Fruit fly (Drosophila melanogaster) Kc167 (cell line): ENCODE results near the gene Ubr1.

Experiments used
- Myc ChIP-seq: fragments of >200 bp; optimal IDR thresholded peaks from 2 replicates; lab custom pipeline; 2017; ENCODE audit warnings: missing external identifiers
- Sin3A ChIP-seq: fragments of >200 bp; optimal IDR thresholded peaks from 2 replicates; lab custom pipeline; 2018; ENCODE audit warnings: missing external identifiers
- h ChIP-seq: fragments of >200 bp; optimal IDR thresholded peaks from 3 replicates; lab custom pipeline; 2018; ENCODE audit warnings: missing external identifiers
- insv ChIP-seq: fragments of >200 bp; optimal IDR thresholded peaks from 3 replicates; lab custom pipeline; 2018; ENCODE audit warnings: missing external identifiers
- psq ChIP-seq: fragments of >200 bp; optimal IDR thresholded peaks from 2 replicates; lab custom pipeline; 2017; ENCODE audit warnings: missing external identifiers
- ttk ChIP-seq: sonication (Bioruptor generic); optimal IDR thresholded peaks from 2 replicates; lab custom pipeline; 2017; ENCODE audit warnings: missing external identifiers

Gene Ubr1

dm6 chrX:16936689-16937088 is 31.8 kb downstream of the Ubr1 start:
- no peak for TF ChIP-seq insv
- no peak for TF ChIP-seq ttk (lab: Kevin White, UChicago)
- no peak for TF ChIP-seq h (lab: Kevin White, UChicago)
- TF ChIP-seq psq (lab: Kevin White, UChicago), result no peak
- no peak for TF ChIP-seq Sin3A (lab: Kevin White, UChicago)
- TF ChIP-seq Myc (lab: Kevin White, UChicago), result no peak

dm6 chrX:16934430-16934829 is 34.0 kb downstream of the Ubr1 start:
- TF ChIP-seq Myc (lab: Kevin White, UChicago) (no peak), h (lab: Kevin White, UChicago) (no peak), Sin3A (lab: Kevin White, UChicago) (no peak)

dm6 chrX:16932820-16933386 is 35.6 kb downstream of the Ubr1 start:
- TF ChIP-seq Myc (lab: Kevin White, UChicago) (no peak), Sin3A (lab: Kevin White, UChicago) (no peak), ttk (lab: Kevin White, UChicago) (no peak), insv (no peak), h (lab: Kevin White, UChicago) (no peak), psq (lab: Kevin White, UChicago) (no peak)

dm6 chrX:16931994-16932819 is 36.3 kb downstream of the Ubr1 start:
- TF ChIP-seq h (lab: Kevin White, UChicago), result no peak
- TF ChIP-seq psq (lab: Kevin White, UChicago), result no peak
- no peak for TF ChIP-seq Myc (lab: Kevin White, UChicago)
- no peak for TF ChIP-seq Sin3A (lab: Kevin White, UChicago)
- TF ChIP-seq insv, result no peak
- no peak for TF ChIP-seq ttk (lab: Kevin White, UChicago)

dm6 chrX:16930465-16931286 is 37.8 kb downstream of the Ubr1 start:
- TF ChIP-seq Myc (lab: Kevin White, UChicago) (no peak), Sin3A (lab: Kevin White, UChicago) (no peak), insv (no peak), ttk (lab: Kevin White, UChicago) (no peak), h (lab: Kevin White, UChicago) (no peak), psq (lab: Kevin White, UChicago) (no peak)

dm6 chrX:16926726-16927125 is 41.8 kb downstream of the Ubr1 start:
- TF ChIP-seq Myc (lab: Kevin White, UChicago) (no peak), Sin3A (lab: Kevin White, UChicago) (no peak), ttk (lab: Kevin White, UChicago) (no peak), psq (lab: Kevin White, UChicago) (no peak), h (lab: Kevin White, UChicago) (no peak), insv (no peak)

- no peak for TF ChIP-seq h (lab: Kevin White, UChicago)
These were observed 44.3 kb downstream of the Ubr1 start for dm6 chrX:16924069-16924721.

- TF ChIP-seq Myc (lab: Kevin White, UChicago) (no peak), psq (lab: Kevin White, UChicago) (no peak), Sin3A (lab: Kevin White, UChicago) (no peak), insv (no peak), h (lab: Kevin White, UChicago) (no peak), ttk (lab: Kevin White, UChicago) (no peak)
These were observed 45.0 kb downstream of the Ubr1 start for dm6 chrX:16923503-16923902.

- TF ChIP-seq psq (lab: Kevin White, UChicago) (no peak), h (lab: Kevin White, UChicago) (no peak), Myc (lab: Kevin White, UChicago) (no peak), insv (no peak), ttk (lab: Kevin White, UChicago) (no peak), Sin3A (lab: Kevin White, UChicago) (no peak)
These were observed 45.9 kb downstream of the Ubr1 start for dm6 chrX:16922626-16923025.

- TF ChIP-seq ttk (lab: Kevin White, UChicago), result no peak
- no peak for TF ChIP-seq h (lab: Kevin White, UChicago)
- TF ChIP-seq psq (lab: Kevin White, UChicago), result no peak
- no peak for TF ChIP-seq insv
- no peak for TF ChIP-seq Sin3A (lab: Kevin White, UChicago)
- no peak for TF ChIP-seq Myc (lab: Kevin White, UChicago)
These were observed 47.7 kb downstream of the Ubr1 start for dm6 chrX:16920682-16921286.
